Worm (Caenorhabditis elegans) whole organism, L4 larva: ENCODE results near the gene C04A2.15.

Experiments used
- aha-1 ChIP-seq: fragments of 150-350 bp; peaks from one replicate; lab custom pipeline; 2014; ENCODE audit warnings: missing biosample characterization, missing genetic modification characterization
- ceh-82 ChIP-seq: sonication (generic microtip); optimal IDR thresholded peaks from 2 replicates; lab custom pipeline; 2017; ENCODE audit warnings: missing biosample characterization, missing genetic modification characterization
- jun-1 ChIP-seq: fragments of 150-350 bp; optimal IDR thresholded peaks from 2 replicates; lab custom pipeline; 2014; ENCODE audit warnings: missing biosample characterization, missing genetic modification reagents, missing genetic modification characterization
- lin-39 ChIP-seq: fragments of 150-350 bp; optimal IDR thresholded peaks from 2 replicates; lab custom pipeline; 2014; ENCODE audit warnings: missing biosample characterization, missing genetic modification reagents, missing genetic modification characterization
- vab-7 ChIP-seq: fragments of 200-800 bp; sonication (Bioruptor generic); IDR thresholded peaks from 2 replicates; pipeline ENCODE4 v1.3.6; 2022; ENCODE audit warnings: missing genetic modification reagents, missing genetic modification characterization, missing compliant biosample characterization

DNA sequence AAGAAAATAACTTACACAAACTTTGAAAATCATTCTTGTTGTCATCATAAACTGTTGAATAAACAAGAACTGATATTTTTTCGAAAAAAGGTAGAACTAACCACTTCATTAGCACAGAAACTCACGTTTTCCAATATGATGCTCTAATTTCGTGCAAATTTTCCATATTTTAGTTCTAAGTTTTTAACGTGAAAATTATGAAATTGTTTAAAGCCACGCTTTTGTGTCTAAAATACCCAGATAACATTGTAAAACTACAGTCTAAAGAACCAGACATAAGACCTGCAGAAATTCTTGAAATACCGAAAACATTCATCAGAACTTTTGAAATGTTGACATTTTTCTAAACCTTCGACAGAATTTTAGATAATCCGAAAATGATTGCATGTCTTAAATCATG, 44.9 kb upstream of the C04A2.15 start, which contains the start of gene F31E8.5:
- TF ChIP-seq ceh-82 (tag; lab: Kevin White, UChicago): no peak
- TF ChIP-seq jun-1 (tag; lab: Kevin White, UChicago): no peak
- no peak for TF ChIP-seq aha-1
- no peak for TF ChIP-seq vab-7 (GFP tag; lab: Robert Waterston, UW)
- TF ChIP-seq lin-39 (tag; lab: Kevin White, UChicago): no peak
